Worm (Caenorhabditis elegans) whole organism, early embryonic: ENCODE results near the gene F20B10.3.

ENCODE experiments used
- B0310.2 ChIP-seq: sonication (generic microtip); optimal IDR thresholded peaks from 2 replicates; lab custom pipeline; 2016; ENCODE audit warnings: mild to moderate bottlenecking, missing genetic modification characterization, missing compliant biosample characterization
- F13C5.2 ChIP-seq: sonication (generic microtip); optimal IDR thresholded peaks from 2 replicates; lab custom pipeline; 2017; ENCODE audit warnings: mild to moderate bottlenecking, missing genetic modification characterization, inconsistent platforms, missing compliant biosample characterization
- ama-1 ChIP-seq: fragments of 150-350 bp; optimal IDR thresholded peaks from 2 replicates; lab custom pipeline; 2014
- ets-7 ChIP-seq: sonication (generic microtip); optimal IDR thresholded peaks from 2 replicates; lab custom pipeline; 2016; ENCODE audit warnings: missing genotype, missing genetic modification characterization, missing compliant biosample characterization
- scrt-1 ChIP-seq: fragments of 200-800 bp; sonication (Bioruptor generic); IDR thresholded peaks from 2 replicates; pipeline ENCODE4 v1.3.6; 2022; ENCODE audit warnings: missing genetic modification characterization, missing compliant biosample characterization

DNA sequence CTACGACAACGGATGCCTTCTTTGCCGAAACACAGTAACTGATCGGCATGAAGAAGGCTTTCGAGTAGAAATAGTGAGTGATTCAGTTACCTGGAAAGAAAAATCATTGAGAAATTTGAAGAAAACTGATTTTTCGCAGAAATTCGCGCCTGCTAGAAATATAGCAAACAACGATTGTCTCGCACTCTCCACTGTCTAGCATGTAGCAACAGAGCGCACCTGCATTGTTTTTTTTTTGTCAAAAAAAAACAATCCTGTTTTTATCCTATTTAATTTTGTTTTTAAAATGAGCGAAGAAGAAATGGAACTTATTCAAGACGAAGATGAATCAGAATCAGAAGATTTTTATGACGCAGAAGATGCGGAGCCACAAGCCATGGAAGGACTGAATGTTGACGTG, 47.0 kb upstream of the F20B10.3 start, which contains the start of the genes ddb-1 and M18.6:
- TF ChIP-seq ama-1 (lab: Kevin White, UChicago) = no peak
- no peak for TF ChIP-seq F13C5.2 (tag; lab: Kevin White, UChicago)
- no peak for TF ChIP-seq scrt-1 (GFP tag; lab: Robert Waterston, UW)
- TF ChIP-seq ets-7 = no peak
- TF ChIP-seq B0310.2 (tag; lab: Kevin White, UChicago) = no peak
